Worm (Caenorhabditis elegans) whole organism, L1 larva: ENCODE measurements around the gene T28H11.7.

Experiments used
- C16A3.4 ChIP-seq: fragments of 150-350 bp; optimal IDR thresholded peaks from 2 replicates; lab custom pipeline; 2014; ENCODE audit warnings: missing biosample characterization, missing genetic modification characterization
- C34B4.2 ChIP-seq: sonication (generic microtip); optimal IDR thresholded peaks from 2 replicates; lab custom pipeline; 2017; ENCODE audit warnings: mild to moderate bottlenecking, missing genetic modification characterization, missing compliant biosample characterization
- aha-1 ChIP-seq: fragments of 150-350 bp; optimal IDR thresholded peaks from 2 replicates; lab custom pipeline; 2014; ENCODE audit warnings: missing biosample characterization, missing genetic modification characterization
- alr-1 ChIP-seq: fragments of 200-800 bp; sonication (Bioruptor generic); optimal IDR thresholded peaks from 2 replicates; lab custom pipeline; 2018; ENCODE audit warnings: borderline replicate concordance, mild to moderate bottlenecking, missing genetic modification characterization, missing compliant biosample characterization
- aly-2 ChIP-seq: fragments of 150-350 bp; optimal IDR thresholded peaks from 2 replicates; lab custom pipeline; 2014; ENCODE audit warnings: missing biosample characterization, missing genetic modification characterization
- ama-1 ChIP-seq: fragments of 150-350 bp; optimal IDR thresholded peaks from 2 replicates; lab custom pipeline; 2014
- blmp-1 ChIP-seq: fragments of 150-350 bp; optimal IDR thresholded peaks from 2 replicates; lab custom pipeline; 2014; ENCODE audit warnings: missing biosample characterization, missing genetic modification characterization
- ceh-88 ChIP-seq: fragments of 200-800 bp; sonication (Bioruptor generic); IDR thresholded peaks from 2 replicates; pipeline ENCODE4 v1.3.6; 2022; ENCODE audit warnings: missing genetic modification characterization, missing compliant biosample characterization
- efl-1 ChIP-seq, 4 experiments: fragments of 150-350 bp; optimal IDR thresholded peaks in 3 of 4; peaks in 1 of 4; 1 replicate in 1 of 4; 2 replicates in 3 of 4; lab custom pipeline; 2014; ENCODE audit warnings: missing biosample characterization in 2 of 4, missing genetic modification characterization in 2 of 4, missing genetic modification reagents in 2 of 4
- efl-3 ChIP-seq: fragments of 200-800 bp; sonication (Bioruptor generic); optimal IDR thresholded peaks from 2 replicates; lab custom pipeline; 2018; ENCODE audit warnings: mild to moderate bottlenecking, missing genetic modification characterization, missing compliant biosample characterization
- egl-13 ChIP-seq: sonication (generic microtip); optimal IDR thresholded peaks from 2 replicates; lab custom pipeline; 2016; ENCODE audit warnings: missing genotype, missing genetic modification reagents, missing genetic modification characterization, missing compliant biosample characterization
- elt-3 ChIP-seq, 6 experiments: fragments of 150-350 bp in 1 of 6; sonication (generic microtip); optimal IDR thresholded peaks; 2 replicates each; lab custom pipeline; 2017 to 2018; ENCODE audit warnings: missing biosample characterization in 6 of 6, missing genetic modification characterization in 6 of 6, inconsistent platforms in 1 of 6
- ets-5 ChIP-seq: fragments of 200-800 bp; sonication (Bioruptor generic); IDR thresholded peaks from 2 replicates; pipeline ENCODE4 v1.3.6; 2022; ENCODE audit warnings: missing genetic modification characterization, missing compliant biosample characterization
- fkh-8 ChIP-seq: sonication (generic microtip); optimal IDR thresholded peaks from 2 replicates; lab custom pipeline; 2016; ENCODE audit warnings: mild to moderate bottlenecking, missing genetic modification characterization, missing compliant biosample characterization
- irx-1 ChIP-seq: sonication (generic microtip); optimal IDR thresholded peaks from 2 replicates; lab custom pipeline; 2016; ENCODE audit warnings: missing genetic modification characterization, missing compliant biosample characterization
- isw-1 ChIP-seq: fragments of 200-800 bp; sonication (Bioruptor generic); IDR thresholded peaks from 2 replicates; pipeline ENCODE4 v1.3.6; 2022; ENCODE audit warnings: missing genetic modification characterization, missing compliant biosample characterization
- lin-13 ChIP-seq: fragments of 150-350 bp; optimal IDR thresholded peaks from 2 replicates; lab custom pipeline; 2014; ENCODE audit warnings: missing biosample characterization, missing genetic modification reagents, missing genetic modification characterization
- lin-35 ChIP-seq, 2 experiments: fragments of 150-350 bp; optimal IDR thresholded peaks; 2 replicates each; lab custom pipeline; 2014; ENCODE audit warnings: missing biosample characterization in 2 of 2, missing genetic modification characterization in 2 of 2, missing genetic modification reagents in 2 of 2
- lin-39 ChIP-seq: fragments of 150-350 bp; optimal IDR thresholded peaks from 2 replicates; lab custom pipeline; 2014; ENCODE audit warnings: missing biosample characterization, missing genetic modification reagents, missing genetic modification characterization
- lsy-2 ChIP-seq, 2 experiments: fragments of 150-350 bp; optimal IDR thresholded peaks; 2 replicates each; lab custom pipeline; 2014; ENCODE audit warnings: missing biosample characterization in 2 of 2, missing genetic modification characterization in 2 of 2
- mab-9 ChIP-seq: fragments of 200-800 bp; sonication (Bioruptor generic); IDR thresholded peaks from 2 replicates; pipeline ENCODE4 v1.3.6; 2022; ENCODE audit warnings: missing genetic modification reagents, missing genetic modification characterization, missing compliant biosample characterization
- mef-2 ChIP-seq: fragments of 150-350 bp; optimal IDR thresholded peaks from 2 replicates; lab custom pipeline; 2014; ENCODE audit warnings: missing biosample characterization, missing genetic modification characterization
- mep-1 ChIP-seq: fragments of 150-350 bp; optimal IDR thresholded peaks from 2 replicates; lab custom pipeline; 2014; ENCODE audit warnings: missing biosample characterization, missing genetic modification characterization
- nhr-11 ChIP-seq: fragments of 150-350 bp; optimal IDR thresholded peaks from 2 replicates; lab custom pipeline; 2014; ENCODE audit warnings: missing biosample characterization, missing genetic modification characterization
- nhr-12 ChIP-seq: sonication (generic microtip); optimal IDR thresholded peaks from 2 replicates; lab custom pipeline; 2017; ENCODE audit warnings: missing biosample characterization, missing genetic modification characterization
- nhr-19 ChIP-seq: fragments of 200-800 bp; sonication (Bioruptor generic); conservative IDR thresholded peaks from 2 replicates; pipeline ENCODE4 v1.3.6; 2022; ENCODE audit warnings: missing genetic modification characterization, missing compliant biosample characterization
- nhr-28 ChIP-seq: fragments of 150-350 bp; optimal IDR thresholded peaks from 2 replicates; lab custom pipeline; 2014; ENCODE audit warnings: missing biosample characterization, missing genetic modification characterization
- nhr-71 ChIP-seq: sonication (generic microtip); optimal IDR thresholded peaks from 2 replicates; lab custom pipeline; 2016; ENCODE audit warnings: mild to moderate bottlenecking, missing genetic modification characterization, moderate library complexity, missing compliant biosample characterization
- nhr-76 ChIP-seq: sonication (generic microtip); optimal IDR thresholded peaks from 2 replicates; lab custom pipeline; 2017; ENCODE audit warnings: missing biosample characterization, missing genetic modification characterization
- nhr-77 ChIP-seq: fragments of 150-350 bp; optimal IDR thresholded peaks from 2 replicates; lab custom pipeline; 2014; ENCODE audit warnings: missing biosample characterization, missing genetic modification characterization
- pqm-1 ChIP-seq: sonication (generic microtip); optimal IDR thresholded peaks from 3 replicates; lab custom pipeline; 2017; ENCODE audit warnings: missing biosample characterization, missing genetic modification characterization
- skn-1 ChIP-seq: fragments of 150-350 bp; optimal IDR thresholded peaks from 2 replicates; lab custom pipeline; 2014; ENCODE audit warnings: missing biosample characterization, missing genetic modification characterization
- snpc-4 ChIP-seq: fragments of 150-350 bp; optimal IDR thresholded peaks from 2 replicates; lab custom pipeline; 2014; ENCODE audit warnings: missing biosample characterization, missing genetic modification characterization
- snu-23 ChIP-seq: sonication (generic microtip); optimal IDR thresholded peaks from 2 replicates; lab custom pipeline; 2016; ENCODE audit warnings: missing genetic modification characterization, missing compliant biosample characterization
- sptf-1 ChIP-seq: fragments of 150-350 bp; optimal IDR thresholded peaks from 2 replicates; lab custom pipeline; 2014; ENCODE audit warnings: missing biosample characterization, missing genetic modification characterization
- swsn-7 ChIP-seq: sonication (generic microtip); optimal IDR thresholded peaks from 2 replicates; lab custom pipeline; 2016; ENCODE audit warnings: missing genetic modification characterization, missing compliant biosample characterization
- unc-30 ChIP-seq: sonication (generic microtip); optimal IDR thresholded peaks from 2 replicates; lab custom pipeline; 2017; ENCODE audit warnings: missing biosample characterization, missing genetic modification characterization
- unc-86 ChIP-seq: sonication (generic microtip); optimal IDR thresholded peaks from 2 replicates; lab custom pipeline; 2016; ENCODE audit warnings: missing genetic modification characterization, missing compliant biosample characterization
- vab-15 ChIP-seq: sonication (generic microtip); optimal IDR thresholded peaks from 2 replicates; lab custom pipeline; 2017; ENCODE audit warnings: missing genotype, mild to moderate bottlenecking, missing genetic modification characterization, missing compliant biosample characterization
- xbp-1 ChIP-seq: sonication (generic microtip); optimal IDR thresholded peaks from 2 replicates; lab custom pipeline; 2016; ENCODE audit warnings: missing genetic modification characterization, missing compliant biosample characterization

T28H11.7 gene

DNA sequence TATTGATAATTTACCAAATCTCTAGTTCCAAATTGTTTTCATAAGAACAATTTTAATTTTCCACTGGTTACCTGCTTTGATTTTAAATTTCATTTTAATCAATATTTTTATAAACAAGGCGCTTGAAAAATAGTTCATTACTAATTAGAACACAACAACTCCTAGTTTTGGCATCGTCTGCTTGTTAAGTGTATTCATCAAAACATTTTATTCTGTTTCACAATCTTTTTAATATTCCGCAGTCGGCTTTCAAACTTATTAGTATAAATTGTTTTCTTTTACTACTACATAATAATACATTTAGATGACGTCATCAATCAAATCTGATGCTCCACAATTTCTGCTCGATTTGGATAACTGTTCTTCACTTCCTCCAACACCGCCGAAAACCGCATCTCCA, 14.5 kb downstream of the T28H11.7 start, which contains the start of gene pes-1:
TSS of gene pes-1 (plus strand) at position 301 of the 400 bp plus-strand sequence.
- TF ChIP-seq nhr-12 (tag; lab: Kevin White, UChicago) (no peak), isw-1 (GFP tag; lab: Robert Waterston, UW) (no peak), unc-30 (tag; lab: Kevin White, UChicago) (no peak), lin-13 (GFP tag; lab: Kevin White, UChicago) (no peak), pqm-1 (tag; lab: Kevin White, UChicago) (no peak)

DNA sequence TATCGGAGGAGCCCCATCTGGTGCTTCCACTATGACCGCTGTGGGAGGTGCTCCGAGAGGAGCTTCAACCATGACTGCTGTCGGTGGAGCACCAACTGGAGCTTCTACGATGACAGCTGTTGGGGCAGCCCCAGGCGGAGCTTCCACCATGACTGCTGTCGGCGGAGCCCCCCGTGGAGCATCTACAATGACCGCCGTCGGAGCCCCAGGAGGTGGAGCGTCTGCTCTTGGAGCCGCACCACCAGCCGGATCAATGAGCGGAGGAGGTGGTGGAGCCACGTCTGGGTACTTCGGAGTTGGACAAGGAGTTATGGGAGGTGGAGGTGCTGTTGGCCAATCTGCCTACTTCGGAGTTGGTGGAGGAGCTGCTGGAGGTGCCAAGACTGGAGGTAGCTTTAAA, 20.0 kb downstream of the T28H11.7 start:
- TF ChIP-seq ceh-88 (GFP tag; lab: Robert Waterston, UW) (no peak), xbp-1 (tag; lab: Kevin White, UChicago) (no peak), lin-35 (GFP tag; optimal IDR thresholded peaks at IDR 0.05; lab: Kevin White, UChicago) (no peak), irx-1 (tag; lab: Kevin White, UChicago) (no peak), isw-1 (GFP tag; lab: Robert Waterston, UW) (no peak), nhr-71 (tag; lab: Kevin White, UChicago) (no peak), egl-13 (no peak)

DNA sequence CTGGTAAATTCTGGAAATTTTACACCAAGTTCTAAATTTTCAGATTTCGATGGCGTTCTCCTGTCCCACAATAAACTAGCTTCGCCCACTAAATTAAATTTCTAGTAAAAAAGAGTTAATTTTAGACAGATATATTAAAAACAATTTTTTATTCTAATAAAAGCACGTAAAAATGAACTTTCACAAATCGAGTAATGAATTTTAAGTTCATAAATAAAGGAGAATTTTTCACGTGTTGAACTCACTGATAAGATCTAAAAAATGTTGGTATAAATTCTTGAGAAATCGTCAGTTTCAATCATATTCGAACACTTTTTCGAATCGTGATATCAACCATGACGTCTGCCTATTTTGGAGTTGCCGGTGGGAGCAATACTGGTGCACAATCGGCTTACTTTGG, 21.1 kb downstream of the T28H11.7 start, which contains the start of gene ssq-2:
TSS of gene ssq-2 (plus strand) at position 301 of the 400 bp plus-strand sequence.
- TF ChIP-seq snpc-4 (tag; lab: Kevin White, UChicago), result no peak
- TF ChIP-seq fkh-8, result no peak

DNA sequence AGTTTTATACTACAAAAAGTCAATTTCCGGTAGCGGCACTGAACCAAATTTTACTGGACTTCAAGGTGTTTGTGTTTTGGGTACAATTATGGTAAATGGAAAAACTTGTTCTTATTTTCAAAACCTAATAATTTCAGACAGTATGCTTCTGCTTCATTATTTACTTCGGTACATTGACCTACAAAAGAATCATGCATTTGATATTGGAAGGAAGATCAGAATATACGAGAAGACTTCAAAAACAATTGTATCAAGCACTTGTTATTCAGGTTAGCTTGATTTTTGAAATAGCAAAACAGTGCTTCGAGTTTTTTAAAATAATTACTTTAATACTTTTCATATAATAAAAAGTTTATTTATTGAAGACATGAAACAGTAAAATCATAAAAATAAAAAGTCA, 23.8 kb downstream of the T28H11.7 start:
- TF ChIP-seq mab-9 (GFP tag; lab: Robert Waterston, UW) (no peak), C16A3.4 (tag; lab: Kevin White, UChicago) (no peak), snpc-4 (tag; lab: Kevin White, UChicago) (no peak), snu-23 (GFP tag; lab: Kevin White, UChicago) (no peak), mef-2 (tag; lab: Kevin White, UChicago) (no peak), vab-15 (no peak), nhr-28 (no peak), nhr-71 (tag; lab: Kevin White, UChicago) (no peak), nhr-77 (tag; lab: Kevin White, UChicago) (no peak), lin-13 (GFP tag; lab: Kevin White, UChicago) (no peak), elt-3 (tag; optimal IDR thresholded peaks at IDR 0.05; lab: Kevin White, UChicago) (no peak), nhr-76 (tag; lab: Kevin White, UChicago) (no peak), ama-1 (lab: Kevin White, UChicago) (no peak), aha-1 (no peak), efl-1 (optimal IDR thresholded peaks at IDR 0.05; lab: Kevin White, UChicago) (no peak), efl-1 (GFP tag; optimal IDR thresholded peaks at IDR 0.05 in 1 of 2; lab: Kevin White, UChicago) (no peak), lin-39 (no peak), nhr-19 (GFP tag; lab: Robert Waterston, UW) (no peak), unc-86 (tag; lab: Kevin White, UChicago) (no peak)

DNA sequence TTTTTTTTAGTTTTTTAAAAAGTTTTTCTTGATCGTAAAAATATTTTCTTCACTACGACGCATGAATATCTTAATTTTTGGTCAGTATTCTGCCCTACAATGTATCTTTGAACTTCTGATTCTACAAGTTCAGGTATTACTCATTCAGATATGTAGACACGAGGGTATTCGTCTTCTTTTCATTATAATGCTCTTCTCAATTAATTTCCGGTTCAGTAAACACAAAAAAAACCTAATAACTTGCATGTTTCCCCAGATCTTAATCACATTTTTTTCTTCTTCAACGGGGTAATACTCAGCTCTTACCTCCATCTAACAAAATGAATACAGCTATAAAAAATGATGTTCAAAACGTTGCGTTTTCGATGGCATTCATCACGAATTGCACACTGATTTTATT, 24.9 kb downstream of the T28H11.7 start, which contains the start of gene str-162:
TSS of gene str-162 (plus strand) at position 301 of the 400 bp plus-strand sequence.
- TF ChIP-seq C34B4.2 (tag; lab: Kevin White, UChicago) (no peak), nhr-11 (tag; lab: Kevin White, UChicago) (no peak), skn-1 (tag; lab: Kevin White, UChicago) (no peak), blmp-1 (no peak), snpc-4 (tag; lab: Kevin White, UChicago) (no peak), nhr-71 (tag; lab: Kevin White, UChicago) (no peak), mab-9 (GFP tag; lab: Robert Waterston, UW) (no peak), sptf-1 (tag; lab: Kevin White, UChicago) (no peak), alr-1 (no peak), efl-3 (GFP tag; lab: Kevin White, UChicago) (no peak), aly-2 (tag; lab: Kevin White, UChicago) (no peak), mep-1 (tag; lab: Kevin White, UChicago) (no peak), lsy-2 (tag; optimal IDR thresholded peaks at IDR 0.05; lab: Kevin White, UChicago) (no peak), ets-5 (no peak), swsn-7 (tag; lab: Kevin White, UChicago) (no peak)
